Fruit fly (Drosophila melanogaster) whole organism: Measurements from ENCODE around the gene Ssk.

Experiments used
- Dll ChIP-seq: fragments of >200 bp; optimal IDR thresholded peaks from 2 replicates; lab custom pipeline; 2017
- pan ChIP-seq: fragments of >200 bp; optimal IDR thresholded peaks from 2 replicates; lab custom pipeline; 2017
- psq ChIP-seq: fragments of >200 bp; optimal IDR thresholded peaks from 2 replicates; lab custom pipeline; 2017
- usp ChIP-seq: fragments of >200 bp; optimal IDR thresholded peaks from 2 replicates; lab custom pipeline; 2017; ENCODE audit warnings: missing biosample characterization, missing genetic modification characterization, mixed read lengths

dm6 chr3L:20220918-20221317, 32.6 kb downstream of the Ssk start:
- TF ChIP-seq usp (GFP tag; lab: Kevin White, UChicago) (no peak), pan (no peak), Dll (no peak), psq (lab: Kevin White, UChicago) (no peak)
